Fruit fly (Drosophila melanogaster) whole organism, embryonic: ENCODE data around the gene CG6149.

Experiments
- Awh ChIP-seq: fragments of 200-800 bp; sonication (Bioruptor generic); IDR thresholded peaks from 2 replicates; pipeline ENCODE4, ENCODE4 v1.3.6; 2022; ENCODE audit warnings: missing biosample characterization, missing genetic modification characterization
- CG10267 ChIP-seq: fragments of 200-800 bp; sonication (Bioruptor generic); optimal IDR thresholded peaks from 2 replicates; lab custom pipeline; 2018; ENCODE audit warnings: missing biosample characterization, mild to moderate bottlenecking, missing genetic modification characterization, moderate library complexity
- CG10959 ChIP-seq: fragments of 200-800 bp; sonication (Bioruptor generic); IDR thresholded peaks from 2 replicates; pipeline ENCODE4 v1.3.6; 2022; ENCODE audit warnings: missing biosample characterization, missing genetic modification characterization
- CG12659 ChIP-seq: fragments of 200-800 bp; sonication (Bioruptor generic); optimal IDR thresholded peaks from 3 replicates; lab custom pipeline; 2017; ENCODE audit warnings: mild to moderate bottlenecking, missing biosample characterization, missing genetic modification reagents, missing genetic modification characterization
- CG12942 ChIP-seq: fragments of 200-800 bp; sonication (Bioruptor generic); optimal IDR thresholded peaks from 3 replicates; lab custom pipeline; 2016; ENCODE audit warnings: missing biosample characterization, missing genetic modification characterization
- CG13624 ChIP-seq: fragments of 200-800 bp; sonication (Bioruptor generic); optimal IDR thresholded peaks from 2 replicates; lab custom pipeline; 2016; ENCODE audit warnings: missing biosample characterization, missing genetic modification characterization
- CG14667 ChIP-seq: fragments of 200-800 bp; sonication (Bioruptor generic); IDR thresholded peaks from 2 replicates; pipeline ENCODE4 v1.3.6; 2022; ENCODE audit warnings: missing biosample characterization, missing genetic modification characterization
- CG14710 ChIP-seq: fragments of 200-800 bp; sonication (Bioruptor generic); optimal IDR thresholded peaks from 3 replicates; lab custom pipeline; 2019; ENCODE audit warnings: missing biosample characterization, mild to moderate bottlenecking, missing genetic modification characterization, moderate library complexity
- CG14860 ChIP-seq: fragments of 200-800 bp; sonication (Bioruptor generic); IDR thresholded peaks from 3 replicates; pipeline ENCODE4 v1.3.6; 2022; ENCODE audit warnings: missing biosample characterization, missing genetic modification characterization; ENCODE audit not compliant: partially characterized antibody
- CG15514 ChIP-seq: fragments of 200-800 bp; sonication (Bioruptor generic); optimal IDR thresholded peaks from 3 replicates; lab custom pipeline; 2017; ENCODE audit warnings: missing biosample characterization, missing genetic modification characterization, mild to moderate bottlenecking, moderate library complexity, missing genetic modification reagents
- CG16815 ChIP-seq: fragments of 200-800 bp; sonication (Bioruptor generic); optimal IDR thresholded peaks from 3 replicates; lab custom pipeline; 2017; ENCODE audit warnings: missing biosample characterization, mild to moderate bottlenecking, missing genetic modification characterization
- CG17385 ChIP-seq: fragments of 200-800 bp; sonication (Bioruptor generic); optimal IDR thresholded peaks from 3 replicates; lab custom pipeline; 2018; ENCODE audit warnings: missing biosample characterization, mild to moderate bottlenecking, missing genetic modification characterization
- CG17568 ChIP-seq: fragments of 200-800 bp; sonication (Bioruptor generic); optimal IDR thresholded peaks from 2 replicates; lab custom pipeline; 2018; ENCODE audit warnings: missing biosample characterization, mild to moderate bottlenecking, missing genetic modification characterization, moderate library complexity
- CG17612 ChIP-seq: fragments of 200-800 bp; sonication (Bioruptor generic); IDR thresholded peaks from 2 replicates; pipeline ENCODE4 v1.3.6; 2022; ENCODE audit warnings: missing biosample characterization, missing genetic modification characterization
- CG17802 ChIP-seq: fragments of 200-800 bp; sonication (Bioruptor generic); optimal IDR thresholded peaks from 2 replicates; lab custom pipeline; 2018; ENCODE audit warnings: missing biosample characterization, mild to moderate bottlenecking, missing genetic modification characterization, moderate library complexity
- CG6254 ChIP-seq: fragments of 200-800 bp; sonication (Bioruptor generic); optimal IDR thresholded peaks from 3 replicates; lab custom pipeline; 2017; ENCODE audit warnings: mild to moderate bottlenecking, missing biosample characterization, missing genetic modification reagents, missing genetic modification characterization
- CG6689 ChIP-seq: fragments of 200-800 bp; sonication (Bioruptor generic); IDR thresholded peaks from 2 replicates; pipeline ENCODE4 v1.3.6; 2022; ENCODE audit warnings: missing biosample characterization, missing genetic modification characterization
- CG8359 ChIP-seq: fragments of 200-800 bp; sonication (Bioruptor generic); optimal IDR thresholded peaks from 2 replicates; lab custom pipeline; 2017; ENCODE audit warnings: missing biosample characterization, mild to moderate bottlenecking, missing genetic modification characterization, borderline replicate concordance
- CTCF ChIP-seq: fragments of 200-800 bp; sonication (Bioruptor generic); optimal IDR thresholded peaks from 2 replicates; lab custom pipeline; 2017; ENCODE audit warnings: missing biosample characterization, mild to moderate bottlenecking, missing genetic modification characterization, moderate library complexity
- HHEX ChIP-seq: fragments of 200-800 bp; sonication (Bioruptor generic); optimal IDR thresholded peaks from 3 replicates; lab custom pipeline; 2017; ENCODE audit warnings: missing biosample characterization, mild to moderate bottlenecking, missing genetic modification characterization, missing genetic modification reagents
- HmgZ ChIP-seq: fragments of 200-800 bp; sonication (Bioruptor generic); optimal IDR thresholded peaks from 2 replicates; lab custom pipeline; 2018; ENCODE audit warnings: missing biosample characterization, mild to moderate bottlenecking, missing genetic modification characterization
- MTF-1 ChIP-seq: fragments of 200-800 bp; sonication (Bioruptor generic); optimal IDR thresholded peaks from 2 replicates; lab custom pipeline; 2018; ENCODE audit warnings: missing biosample characterization, mild to moderate bottlenecking, missing genetic modification characterization, borderline replicate concordance
- Med ChIP-seq: fragments of 200-800 bp; sonication (Bioruptor generic); peaks from one replicate; lab custom pipeline; 2016; ENCODE audit warnings: missing biosample characterization, missing genetic modification characterization, mild to moderate bottlenecking, inconsistent platforms, moderate library complexity
- Scr ChIP-seq: fragments of 200-800 bp; sonication (Bioruptor generic); IDR thresholded peaks from 2 replicates; pipeline ENCODE4 v1.3.6; 2022; ENCODE audit warnings: missing biosample characterization, missing genetic modification characterization; ENCODE audit not compliant: partially characterized antibody
- Sry-δ ChIP-seq: fragments of 200-800 bp; sonication (Bioruptor generic); optimal IDR thresholded peaks from 2 replicates; lab custom pipeline; 2016; ENCODE audit warnings: missing biosample characterization, missing genetic modification characterization
- Tbp ChIP-seq: fragments of >200 bp; optimal IDR thresholded peaks from 2 replicates; lab custom pipeline; 2018; ENCODE audit warnings: missing biosample characterization, missing genetic modification characterization
- ash1 ChIP-seq: fragments of 200-800 bp; sonication (Bioruptor generic); optimal IDR thresholded peaks from 2 replicates; lab custom pipeline; 2018; ENCODE audit warnings: missing biosample characterization, mild to moderate bottlenecking, missing genetic modification characterization
- br ChIP-seq: fragments of >200 bp; optimal IDR thresholded peaks from 2 replicates; lab custom pipeline; 2017
- chinmo ChIP-seq: fragments of 200-800 bp; sonication (Bioruptor generic); IDR thresholded peaks from 4 replicates; pipeline ENCODE4 v1.3.6; 2022; ENCODE audit warnings: missing biosample characterization, missing genetic modification characterization; ENCODE audit not compliant: partially characterized antibody
- croc ChIP-seq: fragments of 200-800 bp; sonication (Bioruptor generic); conservative IDR thresholded peaks from 3 replicates; pipeline ENCODE4 v1.3.6; 2022; ENCODE audit warnings: missing biosample characterization, missing genetic modification characterization
- da ChIP-seq: fragments of 200-800 bp; sonication (Bioruptor generic); optimal IDR thresholded peaks from 2 replicates; lab custom pipeline; 2016; ENCODE audit warnings: missing biosample characterization, missing genetic modification characterization
- disco-r ChIP-seq: fragments of 200-800 bp; sonication (Bioruptor generic); optimal IDR thresholded peaks from 2 replicates; lab custom pipeline; 2016; ENCODE audit warnings: missing biosample characterization, missing genetic modification characterization
- dpn ChIP-seq, 2 experiments: fragments of 200-800 bp; sonication (Bioruptor generic); optimal IDR thresholded peaks; 3 replicates each; lab custom pipeline; 2016; ENCODE audit warnings: missing biosample characterization in 2 of 2, missing genetic modification characterization in 2 of 2
- en ChIP-seq: fragments of 200-800 bp; sonication (Bioruptor generic); optimal IDR thresholded peaks from 2 replicates; lab custom pipeline; 2016; ENCODE audit warnings: missing biosample characterization, missing genetic modification characterization
- exex ChIP-seq: fragments of 200-800 bp; sonication (Bioruptor generic); optimal IDR thresholded peaks from 4 replicates; lab custom pipeline; 2018; ENCODE audit warnings: missing biosample characterization, mild to moderate bottlenecking, missing genetic modification characterization, moderate library complexity
- fu2 ChIP-seq: fragments of 200-800 bp; sonication (Bioruptor generic); optimal IDR thresholded peaks from 2 replicates; lab custom pipeline; 2016; ENCODE audit warnings: missing biosample characterization, missing genetic modification characterization
- gem ChIP-seq: fragments of 200-800 bp; sonication (Bioruptor generic); optimal IDR thresholded peaks from 2 replicates; lab custom pipeline; 2019; ENCODE audit warnings: missing biosample characterization, mild to moderate bottlenecking, missing genetic modification characterization, moderate library complexity
- grn ChIP-seq: fragments of 200-800 bp; sonication (Bioruptor generic); optimal IDR thresholded peaks from 3 replicates; lab custom pipeline; 2017; ENCODE audit warnings: missing biosample characterization, missing genetic modification characterization
- gt ChIP-seq: fragments of 200-800 bp; sonication (Bioruptor generic); IDR thresholded peaks from 2 replicates; pipeline ENCODE4 v1.3.6; 2022; ENCODE audit warnings: missing biosample characterization, missing genetic modification characterization
- jumu ChIP-seq: fragments of 200-800 bp; sonication (Bioruptor generic); optimal IDR thresholded peaks from 3 replicates; lab custom pipeline; 2016; ENCODE audit warnings: missing biosample characterization, missing genetic modification characterization
- klu ChIP-seq: fragments of 200-800 bp; sonication (Bioruptor generic); IDR thresholded peaks from 2 replicates; pipeline ENCODE4 v1.3.6; 2022; ENCODE audit warnings: missing biosample characterization, missing genetic modification characterization
- lov ChIP-seq, 2 experiments: fragments of 200-800 bp in 1 of 2; fragments of >200 bp in 1 of 2; sonication (Bioruptor generic) in 1 of 2; IDR thresholded peaks in 1 of 2; optimal IDR thresholded peaks in 1 of 2; 2 replicates in 1 of 2; 3 replicates in 1 of 2; pipeline versions ENCODE4 v1.3.6 to Lab custom; 2017 to 2022; ENCODE audit warnings: missing biosample characterization in 1 of 2, missing genetic modification characterization in 1 of 2
- mam ChIP-seq: fragments of 200-800 bp; sonication (Bioruptor generic); optimal IDR thresholded peaks from 3 replicates; lab custom pipeline; 2016; ENCODE audit warnings: missing biosample characterization, missing genetic modification characterization
- nerfin-1 ChIP-seq: fragments of 200-800 bp; sonication (Bioruptor generic); optimal IDR thresholded peaks from 3 replicates; lab custom pipeline; 2019; ENCODE audit warnings: missing biosample characterization, mild to moderate bottlenecking, missing genetic modification characterization, moderate library complexity
- nom ChIP-seq: fragments of 200-800 bp; sonication (Bioruptor generic); optimal IDR thresholded peaks from 2 replicates; lab custom pipeline; 2017; ENCODE audit warnings: missing biosample characterization, missing genetic modification characterization, mild to moderate bottlenecking, moderate library complexity, missing genetic modification reagents
- peb ChIP-seq: fragments of 200-800 bp; sonication (Bioruptor generic); IDR thresholded peaks from 2 replicates; pipeline ENCODE4 v1.3.6; 2022; ENCODE audit warnings: missing biosample characterization, missing genetic modification characterization
- pho ChIP-seq: fragments of 200-800 bp; sonication (Bioruptor generic); optimal IDR thresholded peaks from 2 replicates; lab custom pipeline; 2016; ENCODE audit warnings: missing biosample characterization, missing genetic modification characterization
- pita ChIP-seq: fragments of 200-800 bp; sonication (Bioruptor generic); optimal IDR thresholded peaks from 2 replicates; lab custom pipeline; 2017; ENCODE audit warnings: missing biosample characterization, mild to moderate bottlenecking, missing genetic modification characterization
- pzg ChIP-seq: fragments of 200-800 bp; sonication (Bioruptor generic); optimal IDR thresholded peaks from 3 replicates; lab custom pipeline; 2018; ENCODE audit warnings: missing biosample characterization, mild to moderate bottlenecking, missing genetic modification characterization, moderate library complexity
- sim ChIP-seq: fragments of 200-800 bp; sonication (Bioruptor generic); IDR thresholded peaks from 2 replicates; pipeline ENCODE4 v1.3.6; 2022; ENCODE audit warnings: missing biosample characterization, missing genetic modification characterization
- zen ChIP-seq: fragments of 200-800 bp; sonication (Bioruptor generic); optimal IDR thresholded peaks from 3 replicates; lab custom pipeline; 2018; ENCODE audit warnings: missing biosample characterization, mild to moderate bottlenecking, missing genetic modification characterization, moderate library complexity

CG6149 gene

DNA sequence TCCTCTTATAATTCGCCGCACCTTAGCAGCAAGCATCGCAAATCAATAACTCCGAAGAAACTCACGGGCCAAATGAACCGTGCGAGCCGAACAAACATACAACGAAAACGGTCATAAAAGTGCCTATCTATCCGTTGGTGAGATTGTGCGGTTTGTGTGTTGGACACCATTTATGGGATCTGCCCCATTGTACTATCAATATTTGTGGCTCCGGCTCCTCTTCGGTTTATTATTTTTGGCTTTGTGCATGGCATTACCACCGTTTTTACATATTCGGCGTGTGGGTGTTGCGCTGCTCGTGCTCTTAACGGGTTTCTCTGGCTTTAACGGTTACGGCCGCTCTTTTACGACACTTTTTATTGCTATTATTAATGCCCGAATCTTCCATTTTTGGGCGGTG is 15.9 kb downstream of the CG6149 start (continued):
- TF ChIP-seq chinmo (GFP tag; lab: Robert Waterston, UW) (peak; percentile 86; the same call in 3 of the 4 replicates), Scr (GFP tag; lab: Robert Waterston, UW) (no peak), CG10959 (GFP tag; lab: Robert Waterston, UW) (no peak), pita (GFP tag; lab: Kevin White, UChicago) (no peak), CG14860 (GFP tag; lab: Robert Waterston, UW) (no peak), lov (optimal IDR thresholded peaks at IDR 0.05; lab: Kevin White, UChicago) (no peak), lov (GFP tag; IDR thresholded peaks at IDR 0.05; lab: Robert Waterston, UW) (no peak), fu2 (no peak), ash1 (GFP tag; lab: Kevin White, UChicago) (no peak), CG17612 (GFP tag; lab: Robert Waterston, UW) (no peak), exex (tag; lab: Kevin White, UChicago) (peak; percentile 5), en (GFP tag; lab: Kevin White, UChicago) (no peak), CG16815 (GFP tag; lab: Kevin White, UChicago) (no peak), HmgZ (no peak), Sry-δ (GFP tag; lab: Kevin White, UChicago) (no peak), HHEX (GFP tag; lab: Kevin White, UChicago) (peak; percentile 5), CG15514 (GFP tag; lab: Kevin White, UChicago) (no peak), CG12659 (GFP tag; lab: Kevin White, UChicago) (no peak), croc (no peak), nerfin-1 (tag; lab: Kevin White, UChicago) (no peak), dpn (GFP tag; optimal IDR thresholded peaks at IDR 0.05; lab: Kevin White, UChicago) (no peak), br (lab: Kevin White, UChicago) (no peak), peb (GFP tag; lab: Robert Waterston, UW) (no peak), CG17568 (GFP tag; lab: Kevin White, UChicago) (peak; percentile 19), pho (GFP tag; lab: Kevin White, UChicago) (no peak), klu (GFP tag; lab: Robert Waterston, UW) (no peak), CG6689 (GFP tag; lab: Robert Waterston, UW) (peak; percentile 51; the same call in 1 of the 2 replicates), Tbp (GFP tag; lab: Kevin White, UChicago) (no peak), zen (tag; lab: Kevin White, UChicago) (peak; percentile 38), CTCF (no peak), gt (GFP tag; lab: Robert Waterston, UW) (no peak), grn (GFP tag; lab: Kevin White, UChicago) (no peak), disco-r (GFP tag; lab: Kevin White, UChicago) (no peak), CG8359 (no peak), CG12942 (GFP tag; lab: Kevin White, UChicago) (no peak), CG6254 (GFP tag; lab: Kevin White, UChicago) (no peak), CG14710 (no peak), CG10267 (tag; lab: Kevin White, UChicago) (no peak), pzg (GFP tag; lab: Kevin White, UChicago) (no peak), CG17385 (peak; percentile 4), gem (tag; lab: Kevin White, UChicago) (no peak), Awh (GFP tag; lab: Robert Waterston, UW) (peak; percentile 41; the same call in 1 of the 2 replicates), CG13624 (GFP tag; lab: Kevin White, UChicago) (no peak), Med (peak; percentile 73), nom (GFP tag; lab: Kevin White, UChicago) (no peak), jumu (no peak), MTF-1 (GFP tag; lab: Kevin White, UChicago) (no peak), CG14667 (GFP tag; lab: Robert Waterston, UW) (no peak), da (GFP tag; lab: Kevin White, UChicago) (no peak), CG17802 (tag; lab: Kevin White, UChicago) (no peak), mam (GFP tag; lab: Kevin White, UChicago) (no peak), sim (GFP tag; lab: Robert Waterston, UW) (no peak; the same call in 1 of the 2 replicates)
